Worm (Caenorhabditis elegans): ENCODE results near the gene Y57G7A.2.

The Y57G7A.2 gene

DNA sequence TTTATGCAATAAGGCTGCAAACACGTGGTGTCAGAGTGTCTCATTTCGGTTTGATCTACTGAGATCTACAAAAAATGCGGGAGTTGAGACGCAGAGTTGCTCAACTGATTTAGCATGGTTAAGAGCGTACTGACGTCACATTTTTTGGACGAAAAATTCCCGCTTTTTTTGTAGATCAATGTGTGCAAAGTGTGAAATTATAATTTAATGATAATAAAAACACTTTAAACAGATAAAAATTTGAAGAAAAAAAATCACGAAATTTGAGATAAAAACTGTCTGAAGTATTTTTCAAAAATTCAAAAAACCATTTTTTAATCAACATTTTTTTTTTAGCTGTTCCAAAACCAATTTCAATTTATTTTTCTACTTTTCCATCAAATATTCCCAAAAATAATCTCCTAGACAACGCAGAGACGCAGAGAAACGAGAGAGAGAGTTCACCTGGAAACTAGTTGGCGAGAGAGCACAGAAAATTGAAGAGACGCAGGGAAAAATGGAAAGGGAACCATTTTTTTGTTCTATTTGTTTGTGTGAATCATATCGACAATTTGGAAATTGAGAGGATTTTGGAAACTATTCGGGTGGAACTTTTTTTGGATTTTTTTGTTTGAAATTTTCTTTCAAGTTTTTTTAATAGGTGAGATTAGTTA is 1.3 kb downstream of the Y57G7A.2 start:
- TF ChIP-seq tbx-11 (GFP tag; IDR thresholded peaks at IDR 0.05): no peak
- no peak for TF ChIP-seq F13C5.2 (tag; optimal IDR thresholded peaks at IDR 0.05)
- TF ChIP-seq scrt-1 (GFP tag; IDR thresholded peaks at IDR 0.05): no peak
- no peak for TF ChIP-seq flt-1 (GFP tag; IDR thresholded peaks at IDR 0.05)
- TF ChIP-seq hmg-4 (GFP tag; optimal IDR thresholded peaks at IDR 0.05): no peak
- TF ChIP-seq ets-7 (tag; optimal IDR thresholded peaks at IDR 0.05): no peak
- no peak for TF ChIP-seq hnd-1 (tag; optimal IDR thresholded peaks at IDR 0.05)
- TF ChIP-seq ama-1 (optimal IDR thresholded peaks at IDR 0.05): no peak
- no peak for TF ChIP-seq hmbx-1 (tag; optimal IDR thresholded peaks at IDR 0.05)
- no peak for TF ChIP-seq ceh-13 (GFP tag; optimal IDR thresholded peaks at IDR 0.05)
- TF ChIP-seq tbx-37 (GFP tag; conservative IDR thresholded peaks at IDR 0.05): no peak

DNA sequence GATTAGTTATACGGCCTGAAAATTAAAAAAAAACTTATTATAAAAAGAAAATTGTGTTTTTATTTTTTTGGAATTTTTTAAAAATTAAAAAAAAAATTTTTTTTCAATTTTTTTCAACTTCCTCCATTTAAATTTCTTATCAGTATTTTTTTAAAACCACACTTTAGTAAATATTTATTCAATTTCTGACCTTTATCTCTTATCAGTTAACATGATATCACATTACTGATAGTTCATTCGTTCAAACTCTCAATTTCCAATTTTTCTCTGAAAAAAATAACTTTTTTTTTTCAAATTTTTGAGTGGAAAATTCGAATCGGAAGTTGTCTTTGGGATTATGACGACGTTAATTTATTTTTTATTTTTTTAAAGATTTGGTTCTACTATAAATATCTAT is 1.8 kb downstream of the Y57G7A.2 start:
- no peak for TF ChIP-seq flt-1 (GFP tag; IDR thresholded peaks at IDR 0.05)
- TF ChIP-seq tra-4 (tag; optimal IDR thresholded peaks at IDR 0.05): no peak
- TF ChIP-seq ceh-13 (GFP tag; optimal IDR thresholded peaks at IDR 0.05): no peak
- TF ChIP-seq B0310.2 (tag; optimal IDR thresholded peaks at IDR 0.05): no peak
- TF ChIP-seq hnd-1 (tag; optimal IDR thresholded peaks at IDR 0.05): no peak
- no peak for TF ChIP-seq ama-1 (optimal IDR thresholded peaks at IDR 0.05)
- no peak for TF ChIP-seq aly-1 (tag; optimal IDR thresholded peaks at IDR 0.05)

DNA sequence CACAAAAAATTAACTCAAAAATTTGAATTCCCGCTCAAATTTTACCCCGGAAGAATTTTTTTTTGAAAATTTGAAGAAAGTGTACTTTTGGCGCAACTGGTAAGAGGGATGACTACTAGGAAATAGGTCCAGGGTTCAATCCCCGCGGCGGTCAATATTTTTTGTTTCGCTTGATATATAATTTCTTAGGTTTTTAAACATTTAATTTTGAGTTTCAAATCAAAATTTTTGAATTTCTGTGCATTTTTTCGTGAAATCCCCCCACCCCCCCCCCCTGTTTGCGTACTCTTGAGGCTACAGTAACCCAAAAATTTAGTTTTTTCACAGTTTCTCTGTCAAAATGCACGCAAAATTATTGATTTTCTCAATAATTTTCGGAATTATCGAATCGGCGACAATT is 2.3 kb downstream of the Y57G7A.2 start, which contains the start of gene Y57G7A.1:
Y57G7A.1 (plus strand) TSS at position 301 of the 400 bp plus-strand sequence.
- TF ChIP-seq hmbx-1 (tag; optimal IDR thresholded peaks at IDR 0.05): no peak
- no peak for TF ChIP-seq flt-1 (GFP tag; IDR thresholded peaks at IDR 0.05)
- no peak for TF ChIP-seq sea-1 (GFP tag; conservative IDR thresholded peaks at IDR 0.05)
- no peak for TF ChIP-seq tra-4 (tag; optimal IDR thresholded peaks at IDR 0.05)
- no peak for TF ChIP-seq ceh-13 (GFP tag; optimal IDR thresholded peaks at IDR 0.05)
- TF ChIP-seq hmg-4 (GFP tag; optimal IDR thresholded peaks at IDR 0.05): no peak
- no peak for TF ChIP-seq scrt-1 (GFP tag; IDR thresholded peaks at IDR 0.05)
- TF ChIP-seq F13C5.2 (tag; optimal IDR thresholded peaks at IDR 0.05): no peak
- no peak for TF ChIP-seq hnd-1 (tag; optimal IDR thresholded peaks at IDR 0.05)
- no peak for TF ChIP-seq tbx-37 (GFP tag; conservative IDR thresholded peaks at IDR 0.05)
- no peak for TF ChIP-seq B0310.2 (tag; optimal IDR thresholded peaks at IDR 0.05)
- TF ChIP-seq aly-1 (tag; optimal IDR thresholded peaks at IDR 0.05): no peak
- no peak for TF ChIP-seq ets-7 (tag; optimal IDR thresholded peaks at IDR 0.05)
- no peak for TF ChIP-seq ceh-36 (tag; optimal IDR thresholded peaks at IDR 0.05)
- no peak for TF ChIP-seq ama-1 (optimal IDR thresholded peaks at IDR 0.05)
- no peak for TF ChIP-seq tbx-11 (GFP tag; IDR thresholded peaks at IDR 0.05)
- TF ChIP-seq pes-1 (GFP tag; IDR thresholded peaks at IDR 0.05): no peak

DNA sequence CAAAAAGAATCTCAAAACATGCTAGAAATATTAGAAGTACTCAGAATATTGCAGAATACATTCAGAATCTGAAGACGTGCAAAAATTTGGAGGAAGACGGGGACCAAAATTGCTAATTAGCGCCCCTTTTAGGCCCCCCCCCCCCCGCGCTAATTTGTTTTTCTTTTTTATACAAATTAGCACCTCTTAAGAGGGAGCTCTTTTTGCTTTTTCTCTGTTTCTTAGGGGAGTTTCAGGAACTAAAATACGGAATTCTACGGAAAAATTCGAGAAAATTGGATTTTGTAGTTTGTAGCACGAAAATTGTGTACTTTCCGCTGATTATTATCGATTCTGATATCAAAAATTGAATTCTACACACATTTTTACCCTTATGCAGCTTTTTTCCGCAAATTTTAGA is 5.7 kb downstream of the Y57G7A.2 start, which contains the start of gene glb-31:
glb-31 (minus strand) TSS at position 101 of the 400 bp plus-strand sequence.
- TF ChIP-seq ceh-13 (GFP tag; optimal IDR thresholded peaks at IDR 0.05) (no peak), ceh-36 (tag; optimal IDR thresholded peaks at IDR 0.05) (no peak), ama-1 (optimal IDR thresholded peaks at IDR 0.05) (no peak), F13C5.2 (tag; optimal IDR thresholded peaks at IDR 0.05) (no peak), tbx-11 (GFP tag; IDR thresholded peaks at IDR 0.05) (no peak), ets-7 (tag; optimal IDR thresholded peaks at IDR 0.05) (no peak), tbx-37 (GFP tag; conservative IDR thresholded peaks at IDR 0.05) (no peak), B0310.2 (tag; optimal IDR thresholded peaks at IDR 0.05) (no peak), hnd-1 (tag; optimal IDR thresholded peaks at IDR 0.05) (no peak), pes-1 (GFP tag; IDR thresholded peaks at IDR 0.05) (no peak), hmg-4 (GFP tag; optimal IDR thresholded peaks at IDR 0.05) (no peak)

DNA sequence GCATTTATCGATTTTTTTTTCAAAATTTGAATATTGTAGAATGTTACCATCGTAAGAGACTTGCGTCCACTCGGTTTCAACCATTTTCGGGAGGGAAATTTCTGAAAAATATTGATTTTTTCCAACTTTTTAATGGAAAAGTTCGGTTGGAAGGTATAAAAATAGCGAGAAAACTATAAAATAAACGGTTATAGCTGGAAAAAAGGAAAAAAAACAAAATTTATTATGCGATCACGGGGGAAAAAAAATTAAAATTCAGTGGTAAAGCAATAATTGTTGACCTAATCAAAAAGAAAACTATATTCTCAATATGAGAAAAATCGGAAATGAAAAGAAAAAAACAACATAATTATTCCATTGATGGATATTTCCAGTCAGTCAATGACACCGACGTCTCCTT is 10.2 kb downstream of the Y57G7A.2 start, which contains the start of gene emc-2:
emc-2 (minus strand) TSS at position 101 of the 400 bp plus-strand sequence.
- no peak for TF ChIP-seq aly-1 (tag; optimal IDR thresholded peaks at IDR 0.05)
- TF ChIP-seq ceh-13 (GFP tag; optimal IDR thresholded peaks at IDR 0.05): no peak
- TF ChIP-seq flt-1 (GFP tag; IDR thresholded peaks at IDR 0.05): no peak

DNA sequence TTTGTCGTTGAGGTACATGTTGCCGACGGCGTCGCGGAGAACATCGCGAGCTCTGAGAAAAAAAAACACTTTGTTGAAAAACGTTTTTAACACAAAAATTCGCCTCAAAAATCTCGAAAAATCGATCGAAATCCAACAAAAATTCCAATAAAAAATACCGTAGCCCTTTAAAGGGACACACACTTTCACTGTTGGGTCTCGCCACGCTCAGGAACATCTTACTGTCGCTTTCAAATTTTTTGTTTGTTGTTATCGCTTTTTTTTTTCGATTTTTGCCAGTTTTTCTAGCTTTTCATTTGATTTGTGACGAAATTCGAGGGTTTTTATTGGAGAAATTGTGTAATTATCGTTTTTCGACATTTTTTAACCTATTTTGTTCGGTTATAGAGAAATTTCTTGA is 10.7 kb downstream of the Y57G7A.2 start:
- no peak for TF ChIP-seq pes-1 (GFP tag; IDR thresholded peaks at IDR 0.05)
- TF ChIP-seq B0310.2 (tag; optimal IDR thresholded peaks at IDR 0.05): no peak
- no peak for TF ChIP-seq ceh-36 (tag; optimal IDR thresholded peaks at IDR 0.05)
- TF ChIP-seq ets-7 (tag; optimal IDR thresholded peaks at IDR 0.05): no peak
- TF ChIP-seq hnd-1 (tag; optimal IDR thresholded peaks at IDR 0.05): no peak
- TF ChIP-seq tra-4 (tag; optimal IDR thresholded peaks at IDR 0.05): no peak
- no peak for TF ChIP-seq scrt-1 (GFP tag; IDR thresholded peaks at IDR 0.05)
- TF ChIP-seq F13C5.2 (tag; optimal IDR thresholded peaks at IDR 0.05): no peak
- no peak for TF ChIP-seq flt-1 (GFP tag; IDR thresholded peaks at IDR 0.05)
- TF ChIP-seq tbx-11 (GFP tag; IDR thresholded peaks at IDR 0.05): no peak

DNA sequence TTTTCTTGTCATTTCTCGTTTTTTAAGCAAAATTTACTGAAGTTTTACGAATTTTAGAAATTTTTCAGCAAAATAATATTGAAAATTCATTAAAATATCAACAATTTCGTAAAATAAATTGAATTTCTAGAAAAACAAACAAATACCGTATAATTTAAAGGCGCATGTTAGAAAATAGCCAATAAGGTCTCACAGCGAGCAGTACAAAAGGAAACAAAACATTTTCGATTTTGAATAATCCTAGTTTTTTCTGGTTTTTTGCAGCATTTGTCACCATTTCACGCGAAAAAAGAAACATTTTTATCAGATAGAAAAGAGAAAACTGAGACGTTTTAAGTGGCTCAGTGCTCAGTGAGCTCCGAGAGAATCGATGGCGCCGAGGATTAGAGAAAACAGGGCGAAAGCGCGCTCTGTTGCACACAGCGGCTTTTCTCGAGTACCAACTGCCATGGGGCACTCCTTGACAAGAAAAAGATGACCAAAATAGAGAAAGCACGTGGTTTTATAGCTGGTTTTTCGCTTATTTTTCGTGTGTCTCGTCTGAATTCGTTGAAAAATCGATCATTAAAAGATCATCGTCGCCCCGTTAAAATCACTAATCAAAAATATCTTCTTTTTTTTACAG is 14.1 kb downstream of the Y57G7A.2 start, which contains the start of the genes alh-6 and fcho-1:
alh-6 (minus strand) TSS at position 242 of the 625 bp plus-strand sequence.
fcho-1 (plus strand) TSS at position 624 of the 625 bp plus-strand sequence.
- TF ChIP-seq pes-1 (GFP tag; IDR thresholded peaks at IDR 0.05): no peak
- no peak for TF ChIP-seq hmg-4 (GFP tag; optimal IDR thresholded peaks at IDR 0.05)

DNA sequence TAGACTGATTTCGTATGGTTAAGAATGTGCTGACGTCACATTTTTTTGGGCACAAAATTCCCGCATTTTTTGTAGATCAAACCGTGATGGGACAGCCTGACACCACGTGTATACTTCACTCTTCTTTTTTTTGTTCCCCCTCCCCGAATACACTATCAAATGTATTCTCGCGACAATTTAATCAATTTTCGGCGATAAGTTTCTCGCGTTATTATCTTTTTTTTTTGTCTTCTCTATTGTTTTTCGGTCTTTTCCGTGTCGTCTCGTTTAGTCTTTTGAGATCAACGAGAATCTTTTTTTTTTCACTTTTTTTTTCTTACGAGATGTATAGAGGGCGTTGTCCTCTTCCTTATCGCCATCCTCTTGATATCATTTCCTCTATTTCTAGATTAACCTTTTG is 19.4 kb downstream of the Y57G7A.2 start:
- TF ChIP-seq hnd-1 (tag; optimal IDR thresholded peaks at IDR 0.05): no peak
- no peak for TF ChIP-seq hmbx-1 (tag; optimal IDR thresholded peaks at IDR 0.05)
- TF ChIP-seq scrt-1 (GFP tag; IDR thresholded peaks at IDR 0.05): no peak
- no peak for TF ChIP-seq tra-4 (tag; optimal IDR thresholded peaks at IDR 0.05)
- TF ChIP-seq aly-1 (tag; optimal IDR thresholded peaks at IDR 0.05): no peak
- no peak for TF ChIP-seq tbx-37 (GFP tag; conservative IDR thresholded peaks at IDR 0.05)
- no peak for TF ChIP-seq sea-1 (GFP tag; conservative IDR thresholded peaks at IDR 0.05)
- TF ChIP-seq tbx-11 (GFP tag; IDR thresholded peaks at IDR 0.05): no peak
- TF ChIP-seq hmg-4 (GFP tag; optimal IDR thresholded peaks at IDR 0.05): no peak
